Worm (Caenorhabditis elegans): ENCODE data around the gene npr-29.

ce11 chrIII:9236228-9236627 is 21.0 kb upstream of the npr-29 start, which contains the start of gene T23G5.2:
- no peak for TF ChIP-seq mab-5 (tag; optimal IDR thresholded peaks at IDR 0.05)
- TF ChIP-seq lin-39 (tag; optimal IDR thresholded peaks at IDR 0.05), result no peak
- TF ChIP-seq nhr-25 (tag; optimal IDR thresholded peaks at IDR 0.05), result no peak
- no peak for TF ChIP-seq nhr-237 (tag; optimal IDR thresholded peaks at IDR 0.05)
- TF ChIP-seq mdl-1 (tag; optimal IDR thresholded peaks at IDR 0.05), result no peak
- TF ChIP-seq nhr-12 (tag; optimal IDR thresholded peaks at IDR 0.05), result no peak
- no peak for TF ChIP-seq unc-39 (tag; optimal IDR thresholded peaks at IDR 0.05)
- no peak for TF ChIP-seq ZK546.5 (tag; optimal IDR thresholded peaks at IDR 0.05)
- no peak for TF ChIP-seq elt-3 (tag; optimal IDR thresholded peaks at IDR 0.05)
- no peak for TF ChIP-seq ceh-82 (tag; optimal IDR thresholded peaks at IDR 0.05)

Data from whole organism, L2 larva.